Worm (Caenorhabditis elegans): ENCODE data around the gene srh-274.

DNA sequence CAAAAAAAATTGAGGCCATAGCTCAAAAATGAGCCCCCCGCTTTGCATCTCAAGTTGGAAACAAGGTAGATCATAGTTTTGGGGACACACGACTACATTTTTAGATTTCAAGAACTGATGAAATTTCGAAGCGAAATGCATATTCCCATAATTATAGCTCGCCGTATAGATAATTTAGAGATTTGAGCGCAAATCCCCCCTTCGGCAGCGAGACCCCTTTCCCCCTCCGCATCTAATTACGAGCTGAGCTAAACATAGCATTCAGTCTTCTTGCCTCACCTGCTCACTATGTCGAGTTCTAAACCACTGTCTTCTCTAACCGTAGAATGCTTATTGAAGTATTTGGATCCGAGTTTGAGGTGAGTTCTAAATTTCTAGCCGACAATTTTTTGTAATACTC is 3.8 kb upstream of the srh-274 start, which contains the start of the genes fbxc-17 and fbxc-15:
- no peak for TF ChIP-seq egl-27 (tag; optimal IDR thresholded peaks at IDR 0.05)
- no peak for TF ChIP-seq ztf-11 (tag; optimal IDR thresholded peaks at IDR 0.05)
- no peak for TF ChIP-seq nhr-237 (tag; optimal IDR thresholded peaks at IDR 0.05)
- TF ChIP-seq ztf-4 (tag; optimal IDR thresholded peaks at IDR 0.05): no peak
- no peak for TF ChIP-seq ZK546.5 (tag; optimal IDR thresholded peaks at IDR 0.05)
- TF ChIP-seq nhr-11 (tag; optimal IDR thresholded peaks at IDR 0.05): no peak
- TF ChIP-seq sem-4 (tag; optimal IDR thresholded peaks at IDR 0.05): no peak
- TF ChIP-seq lsy-2 (tag; optimal IDR thresholded peaks at IDR 0.05): no peak
